Fruit fly (Drosophila melanogaster) whole organism, embryonic: ENCODE results near the gene zen2.

Experiments
- Asciz ChIP-seq: fragments of 200-800 bp; sonication (Bioruptor generic); optimal IDR thresholded peaks from 2 replicates; lab custom pipeline; 2017; ENCODE audit warnings: missing biosample characterization, mild to moderate bottlenecking, missing genetic modification characterization, missing genetic modification reagents
- Atf3 ChIP-seq: fragments of 200-800 bp; sonication (Bioruptor generic); optimal IDR thresholded peaks from 3 replicates; lab custom pipeline; 2016; ENCODE audit warnings: missing biosample characterization, missing genetic modification characterization
- Atf6 ChIP-seq: fragments of 200-800 bp; sonication (Bioruptor generic); IDR thresholded peaks from 2 replicates; pipeline ENCODE4 v1.3.6; 2022; ENCODE audit warnings: missing biosample characterization, missing genetic modification characterization
- CG10209 ChIP-seq: fragments of 200-800 bp; sonication (Bioruptor generic); optimal IDR thresholded peaks from 3 replicates; lab custom pipeline; 2017; ENCODE audit warnings: missing biosample characterization, mild to moderate bottlenecking, missing genetic modification characterization, missing genetic modification reagents
- CG11504 ChIP-seq: fragments of 200-800 bp; sonication (Bioruptor generic); optimal IDR thresholded peaks from 3 replicates; lab custom pipeline; 2019; ENCODE audit warnings: missing biosample characterization, mild to moderate bottlenecking, missing genetic modification characterization, moderate library complexity
- CG12219 ChIP-seq: fragments of 200-800 bp; sonication (Bioruptor generic); optimal IDR thresholded peaks from 3 replicates; lab custom pipeline; 2018; ENCODE audit warnings: missing biosample characterization, mild to moderate bottlenecking, missing genetic modification characterization
- CG13424 ChIP-seq: fragments of 200-800 bp; sonication (Bioruptor generic); optimal IDR thresholded peaks from 2 replicates; lab custom pipeline; 2019; ENCODE audit warnings: missing biosample characterization, mild to moderate bottlenecking, missing genetic modification characterization, moderate library complexity
- CG14014 ChIP-seq: fragments of 200-800 bp; sonication (Bioruptor generic); IDR thresholded peaks from 2 replicates; pipeline ENCODE4 v1.3.6; 2022; ENCODE audit warnings: missing biosample characterization, missing genetic modification characterization
- CG14050 ChIP-seq: fragments of 200-800 bp; sonication (Bioruptor generic); IDR thresholded peaks from 3 replicates; pipeline ENCODE4 v1.3.6; 2022; ENCODE audit warnings: missing biosample characterization, missing genetic modification characterization
- CG15514 ChIP-seq: fragments of 200-800 bp; sonication (Bioruptor generic); optimal IDR thresholded peaks from 3 replicates; lab custom pipeline; 2017; ENCODE audit warnings: missing biosample characterization, missing genetic modification characterization, mild to moderate bottlenecking, moderate library complexity, missing genetic modification reagents
- CG15601 ChIP-seq: fragments of 200-800 bp; sonication (Bioruptor generic); optimal IDR thresholded peaks from 3 replicates; lab custom pipeline; 2019; ENCODE audit warnings: missing biosample characterization, mild to moderate bottlenecking, missing genetic modification characterization, moderate library complexity
- CG17829 ChIP-seq: fragments of 200-800 bp; optimal IDR thresholded peaks from 2 replicates; lab custom pipeline; 2019; ENCODE audit warnings: missing biosample characterization, mild to moderate bottlenecking, missing genetic modification characterization, moderate library complexity
- CG18011 ChIP-seq: fragments of 200-800 bp; sonication (Bioruptor generic); optimal IDR thresholded peaks from 2 replicates; lab custom pipeline; 2017; ENCODE audit warnings: missing biosample characterization, missing genetic modification characterization, mild to moderate bottlenecking, moderate library complexity, missing genotype
- CG18619 ChIP-seq: fragments of 200-800 bp; sonication (Bioruptor generic); optimal IDR thresholded peaks from 3 replicates; lab custom pipeline; 2017; ENCODE audit warnings: missing biosample characterization, mild to moderate bottlenecking, missing genetic modification characterization
- CG18764 ChIP-seq: fragments of 200-800 bp; sonication (Bioruptor generic); optimal IDR thresholded peaks from 3 replicates; lab custom pipeline; 2016; ENCODE audit warnings: missing biosample characterization, missing genetic modification characterization
- CG31365 ChIP-seq: fragments of 200-800 bp; sonication (Bioruptor generic); optimal IDR thresholded peaks from 2 replicates; lab custom pipeline; 2018; ENCODE audit warnings: missing biosample characterization, mild to moderate bottlenecking, missing genetic modification characterization
- CG4617 ChIP-seq: fragments of 200-800 bp; sonication (Bioruptor generic); optimal IDR thresholded peaks from 3 replicates; lab custom pipeline; 2016; ENCODE audit warnings: missing biosample characterization, missing genetic modification characterization, borderline replicate concordance
- CG6791 ChIP-seq: fragments of 200-800 bp; sonication (Bioruptor generic); IDR thresholded peaks from 3 replicates; pipeline ENCODE4 v1.3.6; 2022; ENCODE audit warnings: missing biosample characterization, missing genetic modification characterization; ENCODE audit not compliant: partially characterized antibody
- CG6813 ChIP-seq: fragments of 200-800 bp; sonication (Bioruptor generic); optimal IDR thresholded peaks from 2 replicates; lab custom pipeline; 2017; ENCODE audit warnings: missing biosample characterization, missing genetic modification characterization, mild to moderate bottlenecking, moderate library complexity, missing genetic modification reagents
- CG7745 ChIP-seq: fragments of 200-800 bp; sonication (Bioruptor generic); optimal IDR thresholded peaks from 2 replicates; lab custom pipeline; 2018; ENCODE audit warnings: missing biosample characterization, mild to moderate bottlenecking, missing genetic modification characterization, moderate library complexity
- CG9215 ChIP-seq: fragments of 200-800 bp; sonication (Bioruptor generic); IDR thresholded peaks from 2 replicates; pipeline ENCODE4 v1.3.6; 2022; ENCODE audit warnings: missing biosample characterization, missing genetic modification characterization
- E2f1 ChIP-seq: fragments of 200-800 bp; sonication (Bioruptor generic); IDR thresholded peaks from 2 replicates; pipeline ENCODE4 v1.3.6; 2022; ENCODE audit warnings: missing biosample characterization, missing genetic modification characterization
- HHEX ChIP-seq: fragments of 200-800 bp; sonication (Bioruptor generic); optimal IDR thresholded peaks from 3 replicates; lab custom pipeline; 2017; ENCODE audit warnings: missing biosample characterization, mild to moderate bottlenecking, missing genetic modification characterization, missing genetic modification reagents
- Lim3 ChIP-seq: fragments of 200-800 bp; sonication (Bioruptor generic); IDR thresholded peaks from 2 replicates; pipeline ENCODE4 v1.3.6; 2022; ENCODE audit warnings: missing biosample characterization, missing genetic modification characterization
- Mes4 ChIP-seq: fragments of 200-800 bp; sonication (Bioruptor generic); optimal IDR thresholded peaks from 2 replicates; lab custom pipeline; 2016; ENCODE audit warnings: missing biosample characterization, missing genetic modification characterization
- Optix ChIP-seq: fragments of 200-800 bp; sonication (Bioruptor generic); IDR thresholded peaks from 3 replicates; pipeline ENCODE4 v1.3.6; 2022; ENCODE audit warnings: missing biosample characterization, missing genetic modification characterization
- PHDP ChIP-seq: fragments of 200-800 bp; sonication (Bioruptor generic); optimal IDR thresholded peaks from 3 replicates; lab custom pipeline; 2018; ENCODE audit warnings: missing biosample characterization, mild to moderate bottlenecking, missing genetic modification characterization, moderate library complexity
- Rfx ChIP-seq: fragments of 200-800 bp; sonication (Bioruptor generic); IDR thresholded peaks from 2 replicates; pipeline ENCODE4 v1.3.6; 2022; ENCODE audit warnings: missing biosample characterization, missing genetic modification characterization
- Sox102F ChIP-seq: fragments of 200-800 bp; sonication (Bioruptor generic); optimal IDR thresholded peaks from 2 replicates; lab custom pipeline; 2018; ENCODE audit warnings: missing biosample characterization, mild to moderate bottlenecking, missing genetic modification characterization, moderate library complexity
- Stat92E ChIP-seq, 3 experiments: fragments of >200 bp in 2 of 3; fragments of 200-800 bp in 1 of 3; sonication (Bioruptor generic) in 1 of 3; optimal IDR thresholded peaks; 2 replicates each; lab custom pipeline; 2017 to 2019; ENCODE audit warnings: missing biosample characterization in 3 of 3, missing genetic modification characterization in 3 of 3, mild to moderate bottlenecking in 1 of 3, moderate library complexity in 1 of 3
- abd-A ChIP-seq: fragments of 200-800 bp; sonication (Bioruptor generic); optimal IDR thresholded peaks from 3 replicates; lab custom pipeline; 2019; ENCODE audit warnings: missing biosample characterization, mild to moderate bottlenecking, missing genetic modification characterization, moderate library complexity
- ara ChIP-seq: fragments of 200-800 bp; sonication (Bioruptor generic); IDR thresholded peaks from 2 replicates; pipeline ENCODE4 v1.3.6; 2022; ENCODE audit warnings: missing biosample characterization, missing genetic modification characterization
- az2 ChIP-seq: fragments of 200-800 bp; sonication (Bioruptor generic); optimal IDR thresholded peaks from 3 replicates; lab custom pipeline; 2016; ENCODE audit warnings: missing biosample characterization, missing genetic modification characterization
- chn ChIP-seq: fragments of 200-800 bp; sonication (Bioruptor generic); optimal IDR thresholded peaks from 2 replicates; lab custom pipeline; 2016; ENCODE audit warnings: missing biosample characterization, missing genetic modification characterization
- dimm ChIP-seq: fragments of 200-800 bp; sonication (Bioruptor generic); IDR thresholded peaks from 2 replicates; pipeline ENCODE4 v1.3.6; 2022; ENCODE audit warnings: missing biosample characterization, missing genetic modification characterization
- ewg ChIP-seq: fragments of 200-800 bp; sonication (Bioruptor generic); optimal IDR thresholded peaks from 3 replicates; lab custom pipeline; 2017; ENCODE audit warnings: mild to moderate bottlenecking, missing biosample characterization, missing genetic modification reagents, missing genetic modification characterization
- fd102C ChIP-seq: fragments of 200-800 bp; sonication (Bioruptor generic); optimal IDR thresholded peaks from 2 replicates; lab custom pipeline; 2018; ENCODE audit warnings: missing biosample characterization, mild to moderate bottlenecking, missing genetic modification characterization, moderate library complexity
- gce ChIP-seq: fragments of 200-800 bp; sonication (Bioruptor generic); IDR thresholded peaks from 3 replicates; pipeline ENCODE4 v1.3.6; 2022; ENCODE audit warnings: missing biosample characterization, missing genetic modification characterization
- gcm2 ChIP-seq: fragments of 200-800 bp; sonication (Bioruptor generic); optimal IDR thresholded peaks from 2 replicates; lab custom pipeline; 2016; ENCODE audit warnings: missing biosample characterization, missing genetic modification characterization
- lov ChIP-seq, 2 experiments: fragments of 200-800 bp in 1 of 2; fragments of >200 bp in 1 of 2; sonication (Bioruptor generic) in 1 of 2; IDR thresholded peaks in 1 of 2; optimal IDR thresholded peaks in 1 of 2; 2 replicates in 1 of 2; 3 replicates in 1 of 2; pipeline versions ENCODE4 v1.3.6 to Lab custom; 2017 to 2022; ENCODE audit warnings: missing biosample characterization in 1 of 2, missing genetic modification characterization in 1 of 2
- nau ChIP-seq: fragments of 200-800 bp; sonication (Bioruptor generic); optimal IDR thresholded peaks from 3 replicates; lab custom pipeline; 2017; ENCODE audit warnings: missing biosample characterization, mild to moderate bottlenecking, missing genetic modification characterization, missing genetic modification reagents
- nmo ChIP-seq: fragments of 200-800 bp; sonication (Bioruptor generic); optimal IDR thresholded peaks from 2 replicates; lab custom pipeline; 2018; ENCODE audit warnings: missing biosample characterization, mild to moderate bottlenecking, missing genetic modification characterization, moderate library complexity
- ssp ChIP-seq: fragments of 200-800 bp; sonication (Bioruptor generic); IDR thresholded peaks from 2 replicates; pipeline ENCODE4 v1.3.6; 2022; ENCODE audit warnings: missing biosample characterization, missing genetic modification characterization
- stwl ChIP-seq: fragments of 200-800 bp; sonication (Bioruptor generic); optimal IDR thresholded peaks from 3 replicates; lab custom pipeline; 2018; ENCODE audit warnings: missing biosample characterization, mild to moderate bottlenecking, missing genetic modification characterization, moderate library complexity
- sug ChIP-seq: fragments of 200-800 bp; optimal IDR thresholded peaks from 2 replicates; lab custom pipeline; 2019; ENCODE audit warnings: missing biosample characterization, mild to moderate bottlenecking, missing genetic modification characterization, moderate library complexity
- tll ChIP-seq, 2 experiments: fragments of 200-800 bp in 1 of 2; fragments of >200 bp in 1 of 2; sonication (Bioruptor generic) in 1 of 2; optimal IDR thresholded peaks; 2 replicates each; lab custom pipeline; 2017 to 2019; ENCODE audit warnings: missing biosample characterization in 2 of 2, missing genetic modification characterization in 2 of 2, mild to moderate bottlenecking in 1 of 2, moderate library complexity in 1 of 2
- trem ChIP-seq: fragments of 200-800 bp; optimal IDR thresholded peaks from 3 replicates; lab custom pipeline; 2019; ENCODE audit warnings: missing biosample characterization, mild to moderate bottlenecking, missing genetic modification characterization, moderate library complexity
- tup ChIP-seq: fragments of 200-800 bp; sonication (Bioruptor generic); optimal IDR thresholded peaks from 2 replicates; lab custom pipeline; 2016; ENCODE audit warnings: missing biosample characterization, mild to moderate bottlenecking, missing genetic modification characterization, moderate library complexity
- zf30C ChIP-seq: fragments of 200-800 bp; sonication (Bioruptor generic); optimal IDR thresholded peaks from 3 replicates; lab custom pipeline; 2018; ENCODE audit warnings: missing biosample characterization, mild to moderate bottlenecking, missing genetic modification characterization

Gene zen2

dm6 chr3R:6764848-6765247, 20.9 kb upstream of the zen2 start (continued):
- no peak for TF ChIP-seq dimm (GFP tag; lab: Robert Waterston, UW)
- peak; percentile 2 for TF ChIP-seq nau (GFP tag; lab: Kevin White, UChicago)
- TF ChIP-seq nmo (GFP tag; lab: Kevin White, UChicago) = no peak
- no peak for TF ChIP-seq Atf6 (GFP tag; lab: Robert Waterston, UW)
- TF ChIP-seq zf30C (GFP tag; lab: Kevin White, UChicago) = no peak
- TF ChIP-seq CG17829 = no peak
- TF ChIP-seq tll (GFP tag; optimal IDR thresholded peaks at IDR 0.05; lab: Kevin White, UChicago) = no peak
- TF ChIP-seq CG6791 (GFP tag; lab: Robert Waterston, UW) = no peak
- TF ChIP-seq gce (GFP tag; lab: Robert Waterston, UW) = 0 out of 3 replicates have a peak, but pooled peaks have one; percentile 27
- no peak for TF ChIP-seq lov (optimal IDR thresholded peaks at IDR 0.05; lab: Kevin White, UChicago)
- no peak for TF ChIP-seq lov (GFP tag; IDR thresholded peaks at IDR 0.05; lab: Robert Waterston, UW)
- no peak for TF ChIP-seq fd102C
- no peak for TF ChIP-seq abd-A (tag; lab: Kevin White, UChicago)
- no peak for TF ChIP-seq Optix (GFP tag; lab: Robert Waterston, UW)
- peak; percentile 36 for TF ChIP-seq PHDP (tag; lab: Kevin White, UChicago)
- TF ChIP-seq Mes4 = peak; percentile 17
- peak; percentile 17 for TF ChIP-seq Sox102F
- no peak for TF ChIP-seq CG12219 (GFP tag; lab: Kevin White, UChicago)
- peak; percentile 9; the same call in 1 of the 2 replicates for TF ChIP-seq CG14014 (GFP tag; lab: Robert Waterston, UW)
- TF ChIP-seq CG6813 (GFP tag; lab: Kevin White, UChicago) = peak; percentile 33
- no peak for TF ChIP-seq Rfx
- no peak for TF ChIP-seq az2 (GFP tag; lab: Kevin White, UChicago)
- no peak for TF ChIP-seq CG10209 (GFP tag; lab: Kevin White, UChicago)
- TF ChIP-seq CG15601 (tag; lab: Kevin White, UChicago) = peak; percentile 44
- TF ChIP-seq CG18764 (GFP tag; lab: Kevin White, UChicago) = peak; percentile 9
- no peak for TF ChIP-seq CG13424
- no peak for TF ChIP-seq stwl (tag; lab: Kevin White, UChicago)
- TF ChIP-seq CG4617 (GFP tag; lab: Kevin White, UChicago) = no peak
- TF ChIP-seq CG7745 (tag; lab: Kevin White, UChicago) = no peak
- no peak for TF ChIP-seq CG18619
- TF ChIP-seq Stat92E (GFP tag; optimal IDR thresholded peaks at IDR 0.05; lab: Kevin White, UChicago) = no peak
- no peak for TF ChIP-seq Lim3 (GFP tag; lab: Robert Waterston, UW)
- no peak for TF ChIP-seq sug (tag; lab: Kevin White, UChicago)
- TF ChIP-seq Atf3 (GFP tag; lab: Kevin White, UChicago) = no peak
- TF ChIP-seq CG11504 (tag; lab: Kevin White, UChicago) = no peak
- TF ChIP-seq chn = no peak
- no peak for TF ChIP-seq E2f1 (GFP tag; lab: Robert Waterston, UW)
- no peak for TF ChIP-seq ssp
- TF ChIP-seq CG14050 (GFP tag; lab: Robert Waterston, UW) = no peak
- TF ChIP-seq gcm2 (GFP tag; lab: Kevin White, UChicago) = no peak
- no peak for TF ChIP-seq CG31365 (tag; lab: Kevin White, UChicago)
- no peak for TF ChIP-seq trem (tag; lab: Kevin White, UChicago)
- no peak for TF ChIP-seq CG18011 (GFP tag; lab: Kevin White, UChicago)
- peak; percentile 27 for TF ChIP-seq Asciz (GFP tag; lab: Kevin White, UChicago)
- no peak for TF ChIP-seq HHEX (GFP tag; lab: Kevin White, UChicago)
- TF ChIP-seq ewg (GFP tag; lab: Kevin White, UChicago) = no peak
- no peak for TF ChIP-seq tup
- TF ChIP-seq CG15514 (GFP tag; lab: Kevin White, UChicago) = no peak
- no peak for TF ChIP-seq ara (GFP tag; lab: Robert Waterston, UW)
- TF ChIP-seq CG9215 (GFP tag; lab: Robert Waterston, UW) = no peak
